Worm (Caenorhabditis elegans) whole organism, mixed stage, embryonic: ENCODE data around the gene cyp-35D1.

ENCODE experiments used
- M03D4.4 ChIP-seq: sonication (generic microtip); optimal IDR thresholded peaks from 2 replicates; lab custom pipeline; 2017; ENCODE audit warnings: mild to moderate bottlenecking, missing genetic modification characterization, missing compliant biosample characterization
- bed-3 ChIP-seq: fragments of 200-800 bp; sonication (Bioruptor generic); optimal IDR thresholded peaks from 3 replicates; lab custom pipeline; 2018; ENCODE audit warnings: mild to moderate bottlenecking, missing genetic modification characterization, moderate library complexity, missing compliant biosample characterization
- blmp-1 ChIP-seq: fragments of 150-350 bp; optimal IDR thresholded peaks from 2 replicates; lab custom pipeline; 2014; ENCODE audit warnings: missing biosample characterization, missing genetic modification characterization
- ceh-39 ChIP-seq: fragments of 150-350 bp; optimal IDR thresholded peaks from 2 replicates; lab custom pipeline; 2014; ENCODE audit warnings: missing biosample characterization, missing genetic modification characterization
- ceh-43 ChIP-seq: fragments of 200-800 bp; sonication (Bioruptor generic); optimal IDR thresholded peaks from 2 replicates; lab custom pipeline; 2018; ENCODE audit warnings: mild to moderate bottlenecking, missing genetic modification characterization, moderate library complexity, missing compliant biosample characterization
- ceh-83 ChIP-seq: fragments of 200-800 bp; sonication (Bioruptor generic); optimal IDR thresholded peaks from 2 replicates; lab custom pipeline; 2018; ENCODE audit warnings: mild to moderate bottlenecking, missing genetic modification characterization, missing compliant biosample characterization
- ces-1 ChIP-seq: fragments of 150-350 bp; optimal IDR thresholded peaks from 2 replicates; lab custom pipeline; 2014; ENCODE audit warnings: missing biosample characterization, missing genetic modification reagents, missing genetic modification characterization
- cnd-1 ChIP-seq: fragments of 200-800 bp; sonication (Bioruptor generic); optimal IDR thresholded peaks from 2 replicates; lab custom pipeline; 2018; ENCODE audit warnings: mild to moderate bottlenecking, missing genetic modification characterization, missing compliant biosample characterization
- elt-1 ChIP-seq: sonication (generic microtip); optimal IDR thresholded peaks from 2 replicates; lab custom pipeline; 2017; ENCODE audit warnings: missing genetic modification characterization, mild to moderate bottlenecking, missing compliant biosample characterization, antibody characterized with exemption, moderate library complexity, borderline replicate concordance; ENCODE audit not compliant: insufficient read depth
- elt-3 ChIP-seq: fragments of 150-350 bp; optimal IDR thresholded peaks from 2 replicates; lab custom pipeline; 2014; ENCODE audit warnings: missing biosample characterization, missing genetic modification characterization
- flh-1 ChIP-seq: fragments of 200-800 bp; sonication (Bioruptor generic); optimal IDR thresholded peaks from 2 replicates; lab custom pipeline; 2018; ENCODE audit warnings: mild to moderate bottlenecking, missing genetic modification characterization, moderate library complexity, missing compliant biosample characterization
- ham-2 ChIP-seq: fragments of 200-800 bp; sonication (Bioruptor generic); optimal IDR thresholded peaks from 2 replicates; lab custom pipeline; 2018; ENCODE audit warnings: mild to moderate bottlenecking, missing genetic modification characterization, missing compliant biosample characterization
- hlh-1 ChIP-seq: fragments of 150-350 bp; optimal IDR thresholded peaks from 2 replicates; lab custom pipeline; 2014; ENCODE audit warnings: missing biosample characterization, missing genetic modification reagents, missing genetic modification characterization
- lin-13 ChIP-seq: fragments of 150-350 bp; optimal IDR thresholded peaks from 2 replicates; lab custom pipeline; 2014; ENCODE audit warnings: missing biosample characterization, missing genetic modification characterization
- lin-32 ChIP-seq: fragments of 200-800 bp; sonication (Bioruptor generic); optimal IDR thresholded peaks from 2 replicates; lab custom pipeline; 2018; ENCODE audit warnings: mild to moderate bottlenecking, missing genetic modification characterization, missing compliant biosample characterization
- lsy-2 ChIP-seq: fragments of 150-350 bp; optimal IDR thresholded peaks from 2 replicates; lab custom pipeline; 2014; ENCODE audit warnings: missing biosample characterization, missing genetic modification characterization
- mab-5 ChIP-seq: fragments of 150-350 bp; optimal IDR thresholded peaks from 2 replicates; lab custom pipeline; 2014; ENCODE audit warnings: missing biosample characterization, missing genetic modification characterization
- mep-1 ChIP-seq: fragments of 150-350 bp; optimal IDR thresholded peaks from 2 replicates; lab custom pipeline; 2017; ENCODE audit warnings: missing biosample characterization, missing genetic modification reagents, missing genetic modification characterization, inconsistent platforms
- mls-2 ChIP-seq: sonication (generic microtip); optimal IDR thresholded peaks from 2 replicates; lab custom pipeline; 2016; ENCODE audit warnings: mild to moderate bottlenecking, missing genetic modification characterization, moderate library complexity, missing compliant biosample characterization
- nhr-12 ChIP-seq: fragments of 150-350 bp; optimal IDR thresholded peaks from 2 replicates; lab custom pipeline; 2014; ENCODE audit warnings: missing biosample characterization, missing genetic modification characterization
- nhr-2 ChIP-seq: fragments of 150-350 bp; optimal IDR thresholded peaks from 2 replicates; lab custom pipeline; 2014; ENCODE audit warnings: missing biosample characterization, missing genetic modification characterization
- nhr-237 ChIP-seq: fragments of 150-350 bp; optimal IDR thresholded peaks from 2 replicates; lab custom pipeline; 2014; ENCODE audit warnings: missing biosample characterization, missing genetic modification characterization
- nhr-28 ChIP-seq: fragments of 150-350 bp; optimal IDR thresholded peaks from 2 replicates; lab custom pipeline; 2014; ENCODE audit warnings: missing biosample characterization, missing genetic modification characterization
- nhr-76 ChIP-seq: sonication (generic microtip); optimal IDR thresholded peaks from 2 replicates; lab custom pipeline; 2017; ENCODE audit warnings: missing biosample characterization, missing genetic modification characterization
- pha-4 ChIP-seq: fragments of 150-350 bp; optimal IDR thresholded peaks from 2 replicates; lab custom pipeline; 2018; ENCODE audit warnings: missing biosample characterization, missing genetic modification reagents, missing genetic modification characterization
- sem-2 ChIP-seq: fragments of 200-800 bp; sonication (Bioruptor generic); optimal IDR thresholded peaks from 2 replicates; lab custom pipeline; 2018; ENCODE audit warnings: mild to moderate bottlenecking, missing genetic modification characterization, missing compliant biosample characterization
- snpc-4 ChIP-seq: fragments of 150-350 bp; optimal IDR thresholded peaks from 2 replicates; lab custom pipeline; 2014; ENCODE audit warnings: missing biosample characterization, missing genetic modification characterization
- sptf-1 ChIP-seq: sonication (generic microtip); optimal IDR thresholded peaks from 2 replicates; lab custom pipeline; 2017; ENCODE audit warnings: mild to moderate bottlenecking, missing genetic modification characterization, moderate library complexity, missing compliant biosample characterization
- tbx-8 ChIP-seq: fragments of 200-800 bp; sonication (Bioruptor generic); optimal IDR thresholded peaks from 2 replicates; lab custom pipeline; 2018; ENCODE audit warnings: mild to moderate bottlenecking, missing genetic modification characterization, moderate library complexity, missing compliant biosample characterization
- unc-39 ChIP-seq: fragments of 150-350 bp; optimal IDR thresholded peaks from 2 replicates; lab custom pipeline; 2014; ENCODE audit warnings: missing biosample characterization, missing genetic modification characterization
- unc-62 ChIP-seq: fragments of 150-350 bp; optimal IDR thresholded peaks from 2 replicates; lab custom pipeline; 2014; ENCODE audit warnings: missing biosample characterization, missing genetic modification reagents, missing genetic modification characterization
- zip-8 ChIP-seq: fragments of 150-350 bp; optimal IDR thresholded peaks from 2 replicates; lab custom pipeline; 2014; ENCODE audit warnings: missing biosample characterization, missing genetic modification characterization
- ztf-11 ChIP-seq: fragments of 150-350 bp; optimal IDR thresholded peaks from 2 replicates; lab custom pipeline; 2014; ENCODE audit warnings: missing biosample characterization, missing genetic modification characterization

cyp-35D1 gene

ce11 chrV:16049177-16049576 is 19.9 kb upstream of the cyp-35D1 start, which contains the start of gene best-12:
TSS of gene best-12 (plus strand) at chrV:16049477.
- no peak for TF ChIP-seq bed-3 (GFP tag; lab: Kevin White, UChicago)
- no peak for TF ChIP-seq ham-2 (GFP tag; lab: Kevin White, UChicago)
- no peak for TF ChIP-seq pha-4
- TF ChIP-seq unc-39 (tag; lab: Kevin White, UChicago), result no peak
- TF ChIP-seq blmp-1 (tag; lab: Kevin White, UChicago), result no peak
- no peak for TF ChIP-seq mab-5 (tag; lab: Kevin White, UChicago)
- no peak for TF ChIP-seq elt-3 (tag; lab: Kevin White, UChicago)
- TF ChIP-seq nhr-237 (tag; lab: Kevin White, UChicago), result no peak
- no peak for TF ChIP-seq sptf-1
- no peak for TF ChIP-seq snpc-4 (tag; lab: Kevin White, UChicago)
- no peak for TF ChIP-seq nhr-2 (tag; lab: Kevin White, UChicago)
- TF ChIP-seq tbx-8 (GFP tag; lab: Kevin White, UChicago), result no peak
- TF ChIP-seq mep-1, result no peak
- TF ChIP-seq ceh-83, result no peak
- TF ChIP-seq unc-62 (GFP tag; lab: Kevin White, UChicago), result no peak
- no peak for TF ChIP-seq zip-8
- TF ChIP-seq flh-1 (GFP tag; lab: Kevin White, UChicago), result no peak
- TF ChIP-seq nhr-28 (tag; lab: Kevin White, UChicago), result no peak

DNA sequence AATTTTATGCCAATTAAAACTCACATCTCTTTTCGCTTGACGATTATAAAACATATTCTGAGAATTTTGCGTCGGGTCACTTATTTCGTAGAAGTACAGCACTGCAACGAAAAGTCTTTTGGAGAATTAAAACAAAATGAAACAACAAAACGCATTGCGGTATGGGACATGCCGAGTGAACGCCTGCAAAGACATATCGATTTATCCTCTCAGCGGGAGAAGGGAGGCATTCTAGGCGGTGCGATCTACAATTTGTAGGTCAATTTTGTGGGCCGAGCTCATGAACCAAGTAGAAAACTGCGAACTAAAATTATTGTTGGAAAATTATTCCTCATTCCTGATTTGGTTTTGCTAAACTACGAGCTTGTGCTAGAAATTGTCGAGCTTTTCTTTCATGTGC is 15.7 kb upstream of the cyp-35D1 start, which contains the start of gene F14H3.3:
Gene F14H3.3 (minus strand): TSS at position 101 of the 400 bp plus-strand sequence.
- TF ChIP-seq cnd-1 (tag; lab: Kevin White, UChicago) (no peak), ham-2 (GFP tag; lab: Kevin White, UChicago) (no peak), lin-32 (GFP tag; lab: Kevin White, UChicago) (no peak), snpc-4 (tag; lab: Kevin White, UChicago) (no peak), lin-13 (tag; lab: Kevin White, UChicago) (no peak), nhr-2 (tag; lab: Kevin White, UChicago) (no peak), nhr-12 (tag; lab: Kevin White, UChicago) (no peak), M03D4.4 (tag; lab: Kevin White, UChicago) (no peak), ztf-11 (tag; lab: Kevin White, UChicago) (no peak), mls-2 (tag; lab: Kevin White, UChicago) (no peak), nhr-28 (tag; lab: Kevin White, UChicago) (no peak), tbx-8 (GFP tag; lab: Kevin White, UChicago) (no peak), ceh-43 (GFP tag; lab: Kevin White, UChicago) (no peak), zip-8 (no peak), nhr-76 (tag; lab: Kevin White, UChicago) (no peak), sem-2 (no peak), ceh-39 (tag; lab: Kevin White, UChicago) (no peak), blmp-1 (tag; lab: Kevin White, UChicago) (no peak), sptf-1 (no peak), lsy-2 (no peak)

ce11 chrV:16055031-16055430 is 14.0 kb upstream of the cyp-35D1 start, which contains the start of gene F14H3.4:
TSS of gene F14H3.4 (minus strand) at chrV:16055072.
- TF ChIP-seq nhr-28 (tag; lab: Kevin White, UChicago) (no peak), ceh-39 (tag; lab: Kevin White, UChicago) (no peak), unc-39 (tag; lab: Kevin White, UChicago) (no peak), ces-1 (GFP tag; lab: Kevin White, UChicago) (no peak), elt-3 (tag; lab: Kevin White, UChicago) (no peak), hlh-1 (tag; lab: Kevin White, UChicago) (no peak), M03D4.4 (tag; lab: Kevin White, UChicago) (no peak), nhr-237 (tag; lab: Kevin White, UChicago) (no peak), ztf-11 (tag; lab: Kevin White, UChicago) (no peak), bed-3 (GFP tag; lab: Kevin White, UChicago) (no peak), blmp-1 (tag; lab: Kevin White, UChicago) (no peak), nhr-2 (tag; lab: Kevin White, UChicago) (no peak), nhr-76 (tag; lab: Kevin White, UChicago) (no peak), lsy-2 (no peak), lin-13 (tag; lab: Kevin White, UChicago) (no peak), ceh-83 (no peak), snpc-4 (tag; lab: Kevin White, UChicago) (no peak), mls-2 (tag; lab: Kevin White, UChicago) (no peak)

DNA sequence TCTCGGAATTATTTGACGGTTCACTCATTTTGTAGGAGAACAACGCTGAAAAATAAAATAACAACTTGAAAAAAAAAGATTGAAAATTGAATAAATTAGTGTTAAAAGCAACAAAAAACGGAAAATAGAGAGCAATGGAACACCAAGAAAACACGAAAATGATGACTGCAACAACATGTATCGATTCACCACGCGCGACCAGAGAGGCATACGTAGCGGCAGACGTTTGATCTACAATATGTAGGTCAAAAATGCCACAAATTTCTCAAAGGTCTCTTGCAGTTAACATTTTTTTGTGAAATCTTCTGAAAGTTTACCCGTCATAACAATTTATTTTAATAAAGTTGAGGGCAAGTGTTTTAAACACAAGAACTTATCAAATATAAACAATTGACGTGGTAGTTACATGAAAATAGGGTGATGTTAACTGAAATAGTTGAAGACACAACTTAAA is 12.0 kb upstream of the cyp-35D1 start, which contains the start of gene F14H3.5:
Gene F14H3.5 (minus strand): TSS at position 51 of the 454 bp plus-strand sequence.
- TF ChIP-seq M03D4.4 (tag; lab: Kevin White, UChicago) (no peak), elt-3 (tag; lab: Kevin White, UChicago) (no peak), flh-1 (GFP tag; lab: Kevin White, UChicago) (no peak), ztf-11 (tag; lab: Kevin White, UChicago) (no peak), sem-2 (no peak), cnd-1 (tag; lab: Kevin White, UChicago) (no peak), lsy-2 (no peak), sptf-1 (no peak), tbx-8 (GFP tag; lab: Kevin White, UChicago) (no peak), unc-39 (tag; lab: Kevin White, UChicago) (no peak), zip-8 (no peak), blmp-1 (tag; lab: Kevin White, UChicago) (no peak), ceh-83 (no peak), ceh-43 (GFP tag; lab: Kevin White, UChicago) (no peak), ham-2 (GFP tag; lab: Kevin White, UChicago) (no peak), mep-1 (no peak), elt-1 (no peak)
